Fruit fly (Drosophila melanogaster) whole organism, adult: ENCODE measurements around the gene Efa6.

ENCODE experiments used
- CG11617 ChIP-seq: fragments of 200-800 bp; sonication (Bioruptor generic); optimal IDR thresholded peaks from 2 replicates; lab custom pipeline; 2017; ENCODE audit warnings: mild to moderate bottlenecking, missing biosample characterization, missing genetic modification reagents, missing genetic modification characterization
- CG12768 ChIP-seq: fragments of 200-800 bp; sonication (Bioruptor generic); optimal IDR thresholded peaks from 2 replicates; lab custom pipeline; 2017; ENCODE audit warnings: missing biosample characterization, missing genetic modification characterization, mild to moderate bottlenecking, moderate library complexity, missing genetic modification reagents
- CG14711 ChIP-seq: fragments of 200-800 bp; sonication (Bioruptor generic); optimal IDR thresholded peaks from 2 replicates; lab custom pipeline; 2018; ENCODE audit warnings: missing biosample characterization, mild to moderate bottlenecking, missing genetic modification characterization, moderate library complexity
- CG1620 ChIP-seq: fragments of 200-800 bp; sonication (Bioruptor generic); optimal IDR thresholded peaks from 2 replicates; lab custom pipeline; 2016; ENCODE audit warnings: missing biosample characterization, missing genetic modification characterization
- CG33017 ChIP-seq: fragments of 200-800 bp; sonication (Bioruptor generic); optimal IDR thresholded peaks from 2 replicates; lab custom pipeline; 2018; ENCODE audit warnings: missing biosample characterization, mild to moderate bottlenecking, missing genetic modification characterization, moderate library complexity
- CG5204 ChIP-seq: fragments of 200-800 bp; sonication (Bioruptor generic); optimal IDR thresholded peaks from 2 replicates; lab custom pipeline; 2016; ENCODE audit warnings: missing biosample characterization, missing genetic modification characterization
- CG7045 ChIP-seq: fragments of 200-800 bp; sonication (Bioruptor generic); optimal IDR thresholded peaks from 2 replicates; lab custom pipeline; 2017; ENCODE audit warnings: missing biosample characterization, mild to moderate bottlenecking, missing genetic modification characterization
- CG7101 ChIP-seq: fragments of 200-800 bp; sonication (Bioruptor generic); optimal IDR thresholded peaks from 2 replicates; lab custom pipeline; 2018; ENCODE audit warnings: missing biosample characterization, mild to moderate bottlenecking, missing genetic modification characterization, moderate library complexity
- Clk ChIP-seq: fragments of 200-800 bp; sonication (Bioruptor generic); optimal IDR thresholded peaks from 2 replicates; lab custom pipeline; 2017; ENCODE audit warnings: missing biosample characterization, missing genetic modification characterization
- Crg-1 ChIP-seq: fragments of 200-800 bp; sonication (Bioruptor generic); optimal IDR thresholded peaks from 2 replicates; lab custom pipeline; 2016; ENCODE audit warnings: missing biosample characterization, missing genetic modification characterization
- Hr96 ChIP-seq: fragments of 200-800 bp; sonication (Bioruptor generic); optimal IDR thresholded peaks from 2 replicates; lab custom pipeline; 2016; ENCODE audit warnings: missing biosample characterization, missing genetic modification characterization
- Mnt ChIP-seq: fragments of 200-800 bp; sonication (Bioruptor generic); optimal IDR thresholded peaks from 2 replicates; lab custom pipeline; 2016; ENCODE audit warnings: missing biosample characterization, mild to moderate bottlenecking, missing genetic modification characterization
- bab1 ChIP-seq: fragments of 200-800 bp; sonication (Bioruptor generic); optimal IDR thresholded peaks from 3 replicates; lab custom pipeline; 2019; ENCODE audit warnings: missing biosample characterization, mild to moderate bottlenecking, missing genetic modification characterization, moderate library complexity
- cic ChIP-seq: fragments of 200-800 bp; sonication (Bioruptor generic); optimal IDR thresholded peaks from 2 replicates; lab custom pipeline; 2017; ENCODE audit warnings: missing biosample characterization, mild to moderate bottlenecking, missing genetic modification characterization, moderate library complexity
- cnc ChIP-seq, 2 experiments: fragments of >200 bp; optimal IDR thresholded peaks; 2 replicates each; lab custom pipeline; 2017
- kay ChIP-seq: fragments of 200-800 bp; sonication (Bioruptor generic); peaks from one replicate; lab custom pipeline; 2016; ENCODE audit warnings: missing biosample characterization, missing genetic modification characterization, borderline replicate concordance
- ovo ChIP-seq: fragments of 200-800 bp; sonication (Bioruptor generic); optimal IDR thresholded peaks from 2 replicates; lab custom pipeline; 2016; ENCODE audit warnings: missing biosample characterization, missing genetic modification characterization
- pad ChIP-seq: fragments of 200-800 bp; sonication (Bioruptor generic); optimal IDR thresholded peaks from 3 replicates; lab custom pipeline; 2017; ENCODE audit warnings: missing biosample characterization, missing genetic modification characterization, mild to moderate bottlenecking, moderate library complexity, missing genetic modification reagents
- tj ChIP-seq: fragments of 200-800 bp; sonication (Bioruptor generic); optimal IDR thresholded peaks from 3 replicates; lab custom pipeline; 2017; ENCODE audit warnings: missing biosample characterization, mild to moderate bottlenecking, missing genetic modification characterization, moderate library complexity
- toe ChIP-seq: fragments of 200-800 bp; sonication (Bioruptor generic); optimal IDR thresholded peaks from 2 replicates; lab custom pipeline; 2016; ENCODE audit warnings: missing biosample characterization, missing genetic modification characterization

The Efa6 gene

dm6 chr3R:22546017-22546416, 41.5 kb upstream of the Efa6 start:
- no peak for TF ChIP-seq Clk (GFP tag; lab: Kevin White, UChicago)
- peak; percentile 28 for TF ChIP-seq cic (GFP tag; lab: Kevin White, UChicago)
- TF ChIP-seq CG14711: no peak
- no peak for TF ChIP-seq Crg-1 (GFP tag; lab: Kevin White, UChicago)
- TF ChIP-seq CG1620 (GFP tag; lab: Kevin White, UChicago): no peak
- no peak for TF ChIP-seq kay (GFP tag; lab: Kevin White, UChicago)
- no peak for TF ChIP-seq pad (GFP tag; lab: Kevin White, UChicago)

DNA sequence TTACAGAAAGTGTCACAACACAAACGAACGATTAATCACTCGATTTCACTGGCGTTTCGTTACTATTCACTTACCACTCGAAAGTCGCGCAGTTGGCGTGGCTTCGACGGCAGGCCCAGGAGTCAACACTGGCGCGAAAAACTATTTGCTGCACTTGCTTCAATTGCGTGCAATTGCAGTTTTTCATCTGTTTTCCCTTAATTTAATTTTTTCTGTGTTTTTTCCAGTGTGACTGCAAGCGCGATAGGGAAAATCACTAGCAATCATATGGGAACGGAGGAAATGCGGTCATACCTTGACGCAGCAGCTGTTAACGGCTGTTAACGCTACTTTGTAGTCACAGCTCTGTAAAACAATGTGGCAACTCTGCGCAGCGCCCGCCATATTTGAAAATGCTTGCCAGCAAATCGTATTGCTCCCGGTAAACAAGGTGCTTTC, 40.0 kb upstream of the Efa6 start, which contains the start of gene AdipoR:
Gene AdipoR, minus strand, starts transcription at position 262 of the 438 bp plus-strand sequence.
- TF ChIP-seq CG1620 (GFP tag; lab: Kevin White, UChicago): peak; percentile 36
- no peak for TF ChIP-seq CG33017 (tag; lab: Kevin White, UChicago)
- no peak for TF ChIP-seq Clk (GFP tag; lab: Kevin White, UChicago)
- TF ChIP-seq ovo (GFP tag; lab: Kevin White, UChicago): peak; percentile 56
- no peak for TF ChIP-seq CG7101
- TF ChIP-seq bab1 (GFP tag; lab: Kevin White, UChicago): peak; percentile 60
- TF ChIP-seq toe (GFP tag; lab: Kevin White, UChicago): no peak
- TF ChIP-seq Hr96 (GFP tag; lab: Kevin White, UChicago): peak; percentile 48
- TF ChIP-seq tj (GFP tag; lab: Kevin White, UChicago): peak; percentile 50
- TF ChIP-seq kay (GFP tag; lab: Kevin White, UChicago): no peak
- TF ChIP-seq CG7045 (GFP tag; lab: Kevin White, UChicago): peak; percentile 26
- TF ChIP-seq CG11617: peak; percentile 52
- peak; percentile 33 for TF ChIP-seq cic (GFP tag; lab: Kevin White, UChicago)
- TF ChIP-seq cnc (optimal IDR thresholded peaks at IDR 0.05; lab: Kevin White, UChicago): no peak
- TF ChIP-seq Mnt (GFP tag; lab: Kevin White, UChicago): peak; percentile 76
- no peak for TF ChIP-seq CG14711
- TF ChIP-seq Crg-1 (GFP tag; lab: Kevin White, UChicago): no peak
- no peak for TF ChIP-seq CG5204
- TF ChIP-seq pad (GFP tag; lab: Kevin White, UChicago): no peak
- peak; percentile 17 for TF ChIP-seq CG12768 (GFP tag; lab: Kevin White, UChicago)

DNA sequence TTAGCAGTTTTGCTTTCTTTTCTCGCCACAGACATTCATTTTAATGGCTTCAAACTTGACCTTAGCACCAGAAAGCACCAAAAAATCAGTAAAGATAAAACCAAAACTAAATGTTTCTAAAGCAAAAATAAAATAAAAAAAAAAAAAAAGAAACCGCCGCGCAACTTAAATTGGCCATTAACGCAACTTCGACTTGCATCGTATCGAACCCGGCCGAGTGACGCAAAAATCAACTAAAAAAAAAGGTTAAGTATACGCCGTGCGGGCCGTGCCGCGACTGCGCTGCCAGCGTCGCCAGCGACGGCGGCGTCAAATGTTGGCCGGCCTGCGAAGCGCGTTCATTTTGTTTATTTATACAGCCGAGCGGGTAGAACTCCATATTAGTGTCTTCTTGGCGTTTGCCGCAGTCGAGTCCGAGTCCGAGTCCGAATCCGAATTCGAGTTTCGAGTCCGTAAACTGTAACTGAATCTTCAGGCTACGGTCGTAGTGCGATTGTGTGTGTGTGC, 37.2 kb upstream of the Efa6 start, which contains the start of gene bond:
Gene bond, plus strand, starts transcription at position 375 of the 507 bp plus-strand sequence.
- TF ChIP-seq tj (GFP tag; lab: Kevin White, UChicago) (peak; percentile 87), CG1620 (GFP tag; lab: Kevin White, UChicago) (no peak)

dm6 chr3R:22552686-22553085, 34.9 kb upstream of the Efa6 start:
- no peak for TF ChIP-seq CG14711
- TF ChIP-seq tj (GFP tag; lab: Kevin White, UChicago): peak; percentile 98

DNA sequence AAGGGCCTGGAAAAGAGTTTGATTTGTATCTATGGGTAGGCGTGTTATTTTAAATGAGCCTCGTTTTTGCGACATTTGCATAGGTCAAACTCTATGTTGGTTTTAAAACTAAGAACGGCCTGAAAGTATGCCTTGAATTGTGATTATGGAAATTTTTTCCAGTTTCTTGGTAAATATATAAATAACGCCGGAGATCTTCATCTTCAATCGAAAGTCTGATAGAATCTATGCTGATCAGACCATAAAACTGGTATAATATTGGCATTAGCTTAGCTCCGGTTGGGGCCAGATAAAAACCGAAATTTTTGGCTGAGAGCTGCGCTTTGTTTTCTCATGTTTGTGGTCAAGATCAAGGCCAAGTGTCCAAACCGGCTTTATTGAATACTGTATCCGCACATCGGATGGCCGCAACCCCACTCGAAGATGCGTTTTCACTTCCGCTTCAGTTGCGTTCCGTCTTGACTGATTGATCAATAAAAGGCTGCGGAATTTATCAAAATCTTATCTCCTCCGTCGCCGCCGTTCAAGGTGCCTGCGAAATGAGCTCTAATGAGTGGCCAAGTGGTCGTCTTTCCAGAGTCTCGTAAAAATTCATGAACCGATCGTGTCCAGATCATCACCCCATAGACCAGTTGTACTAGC, 30.3 kb upstream of the Efa6 start:
- TF ChIP-seq CG33017 (tag; lab: Kevin White, UChicago) (no peak), CG7045 (GFP tag; lab: Kevin White, UChicago) (no peak), CG12768 (GFP tag; lab: Kevin White, UChicago) (no peak), CG7101 (no peak), tj (GFP tag; lab: Kevin White, UChicago) (no peak), cnc (optimal IDR thresholded peaks at IDR 0.05; lab: Kevin White, UChicago) (no peak), kay (GFP tag; lab: Kevin White, UChicago) (no peak), ovo (GFP tag; lab: Kevin White, UChicago) (no peak), Mnt (GFP tag; lab: Kevin White, UChicago) (no peak), cic (GFP tag; lab: Kevin White, UChicago) (no peak), CG11617 (no peak), Clk (GFP tag; lab: Kevin White, UChicago) (no peak), CG14711 (no peak), CG5204 (no peak), bab1 (GFP tag; lab: Kevin White, UChicago) (no peak), Hr96 (GFP tag; lab: Kevin White, UChicago) (no peak), pad (GFP tag; lab: Kevin White, UChicago) (no peak), Crg-1 (GFP tag; lab: Kevin White, UChicago) (no peak), toe (GFP tag; lab: Kevin White, UChicago) (no peak)

dm6 chr3R:22558398-22558797, 29.2 kb upstream of the Efa6 start:
- no peak for TF ChIP-seq CG12768 (GFP tag; lab: Kevin White, UChicago)
- no peak for TF ChIP-seq CG7045 (GFP tag; lab: Kevin White, UChicago)
- no peak for TF ChIP-seq Crg-1 (GFP tag; lab: Kevin White, UChicago)
- TF ChIP-seq ovo (GFP tag; lab: Kevin White, UChicago): no peak
- no peak for TF ChIP-seq bab1 (GFP tag; lab: Kevin White, UChicago)
- no peak for TF ChIP-seq CG5204
